Worm (Caenorhabditis elegans): ENCODE results near the gene C32D5.10.

ce11 chrII:6327317-6327716 lies 24.5 kb downstream of the C32D5.10 start:
- TF ChIP-seq unc-39 (tag; optimal IDR thresholded peaks at IDR 0.05) = no peak
- TF ChIP-seq pha-4 (tag; optimal IDR thresholded peaks at IDR 0.05) = peak; percentile 41
- TF ChIP-seq lin-15B (tag; optimal IDR thresholded peaks at IDR 0.05) = no peak
- peak; percentile 39 for TF ChIP-seq skn-1 (tag; optimal IDR thresholded peaks at IDR 0.05)
- TF ChIP-seq ztf-4 (tag; optimal IDR thresholded peaks at IDR 0.05) = no peak
- no peak for TF ChIP-seq mdl-1 (tag; optimal IDR thresholded peaks at IDR 0.05)
- TF ChIP-seq elt-1 (tag; optimal IDR thresholded peaks at IDR 0.05) = no peak
- no peak for TF ChIP-seq unc-62 (GFP tag; optimal IDR thresholded peaks at IDR 0.05)
- no peak for TF ChIP-seq elt-3 (tag; optimal IDR thresholded peaks at IDR 0.05)
- no peak for TF ChIP-seq nhr-28 (tag; optimal IDR thresholded peaks at IDR 0.05)
- no peak for TF ChIP-seq egl-27 (tag; optimal IDR thresholded peaks at IDR 0.05)
